Worm (Caenorhabditis elegans) whole organism, L4 larva: ENCODE data around the gene dhs-8.
A peak's percentile ranks its signal among the peaks of the same experiment; 100 is the strongest.

ENCODE experiments used
- D1046.2 ChIP-seq: fragments of 200-800 bp; sonication (Bioruptor generic); IDR thresholded peaks from 2 replicates; pipeline ENCODE4 v1.3.6; 2022; ENCODE audit warnings: missing genetic modification characterization, missing compliant biosample characterization
- F44E2.7 ChIP-seq: fragments of 200-800 bp; sonication (Bioruptor generic); IDR thresholded peaks from 2 replicates; pipeline ENCODE4 v2.1.2; 2022; ENCODE audit warnings: missing genetic modification characterization, missing compliant biosample characterization
- F49E8.2 ChIP-seq: sonication (generic microtip); optimal IDR thresholded peaks from 2 replicates; lab custom pipeline; 2016; ENCODE audit warnings: missing compliant biosample characterization, mild to moderate bottlenecking, missing genetic modification characterization, borderline replicate concordance
- R02D3.7 ChIP-seq: fragments of 150-350 bp; sonication (generic microtip); optimal IDR thresholded peaks from 3 replicates; lab custom pipeline; 2014; ENCODE audit warnings: missing biosample characterization, missing genetic modification characterization
- T20F7.1 ChIP-seq: fragments of 200-800 bp; sonication (Bioruptor generic); optimal IDR thresholded peaks from 2 replicates; lab custom pipeline; 2018; ENCODE audit warnings: mild to moderate bottlenecking, missing genetic modification characterization, missing compliant biosample characterization
- T26A8.4 ChIP-seq: fragments of 200-800 bp; sonication (Bioruptor generic); IDR thresholded peaks from 2 replicates; pipeline ENCODE4 v1.3.6; 2022; ENCODE audit warnings: missing genetic modification characterization, missing compliant biosample characterization
- Y105C5A.15 ChIP-seq: fragments of 200-800 bp; sonication (Bioruptor generic); IDR thresholded peaks from 2 replicates; pipeline ENCODE4 v1.3.6; 2022; ENCODE audit warnings: missing genetic modification characterization, missing compliant biosample characterization
- Y5F2A.4 ChIP-seq: fragments of 200-800 bp; sonication (Bioruptor generic); optimal IDR thresholded peaks from 2 replicates; lab custom pipeline; 2018; ENCODE audit warnings: mild to moderate bottlenecking, missing genetic modification characterization, missing compliant biosample characterization
- ZK337.2 ChIP-seq: fragments of 200-800 bp; sonication (Bioruptor generic); IDR thresholded peaks from 2 replicates; pipeline ENCODE4 v1.3.6; 2022; ENCODE audit warnings: missing genetic modification reagents, missing genetic modification characterization, missing compliant biosample characterization
- ama-1 ChIP-seq: fragments of 150-350 bp; optimal IDR thresholded peaks from 2 replicates; lab custom pipeline; 2014; ENCODE audit warnings: inconsistent platforms, mixed read lengths
- arid-1 ChIP-seq: fragments of 200-800 bp; sonication (Bioruptor generic); conservative IDR thresholded peaks from 2 replicates; pipeline ENCODE4 v1.3.6; 2022; ENCODE audit warnings: missing genetic modification reagents, missing genetic modification characterization, missing compliant biosample characterization
- ceh-20 ChIP-seq: fragments of 200-800 bp; sonication (Bioruptor generic); IDR thresholded peaks from 2 replicates; pipeline ENCODE4 v1.3.6; 2022; ENCODE audit warnings: missing genetic modification reagents, missing genetic modification characterization, missing compliant biosample characterization
- ceh-44 ChIP-seq: fragments of 200-800 bp; sonication (Bioruptor generic); IDR thresholded peaks from 2 replicates; pipeline ENCODE4 v1.3.6; 2022; ENCODE audit warnings: missing genetic modification reagents, missing genetic modification characterization, missing compliant biosample characterization
- ceh-62 ChIP-seq: sonication (generic microtip); optimal IDR thresholded peaks from 2 replicates; lab custom pipeline; 2017; ENCODE audit warnings: missing biosample characterization, missing genetic modification characterization
- ceh-82 ChIP-seq: sonication (generic microtip); optimal IDR thresholded peaks from 2 replicates; lab custom pipeline; 2017; ENCODE audit warnings: missing biosample characterization, missing genetic modification characterization
- dmd-9 ChIP-seq: fragments of 200-800 bp; sonication (Bioruptor generic); IDR thresholded peaks from 2 replicates; pipeline ENCODE4 v1.3.6; 2022; ENCODE audit warnings: missing genetic modification reagents, missing genetic modification characterization, missing compliant biosample characterization
- duxl-1 ChIP-seq: sonication (generic microtip); optimal IDR thresholded peaks from 2 replicates; lab custom pipeline; 2016; ENCODE audit warnings: mild to moderate bottlenecking, missing genetic modification characterization, moderate library complexity, missing compliant biosample characterization; ENCODE audit not compliant: poor library complexity
- egl-43 ChIP-seq: fragments of 200-800 bp; sonication (Bioruptor generic); IDR thresholded peaks from 2 replicates; pipeline ENCODE4 v1.3.6; 2022; ENCODE audit warnings: missing genetic modification reagents, missing genetic modification characterization, missing compliant biosample characterization
- fos-1 ChIP-seq: fragments of 150-350 bp; optimal IDR thresholded peaks from 2 replicates; lab custom pipeline; 2014; ENCODE audit warnings: missing biosample characterization, missing genetic modification characterization
- hmg-1.1 ChIP-seq: fragments of 200-800 bp; sonication (Bioruptor generic); IDR thresholded peaks from 2 replicates; pipeline ENCODE4 v1.3.6; 2022; ENCODE audit warnings: missing genetic modification reagents, missing genetic modification characterization, missing compliant biosample characterization
- jun-1 ChIP-seq: fragments of 150-350 bp; optimal IDR thresholded peaks from 2 replicates; lab custom pipeline; 2014; ENCODE audit warnings: missing biosample characterization, missing genetic modification reagents, missing genetic modification characterization
- lim-7 ChIP-seq: fragments of 200-800 bp; sonication (Bioruptor generic); IDR thresholded peaks from 2 replicates; pipeline ENCODE4 v1.3.6; 2022; ENCODE audit warnings: missing genetic modification characterization, missing compliant biosample characterization
- lin-13 ChIP-seq: fragments of 150-350 bp; optimal IDR thresholded peaks from 2 replicates; lab custom pipeline; 2014; ENCODE audit warnings: missing biosample characterization, missing genetic modification reagents, missing genetic modification characterization
- lin-29 ChIP-seq: fragments of 200-800 bp; sonication (Bioruptor generic); IDR thresholded peaks from 2 replicates; pipeline ENCODE4 v1.3.6; 2022; ENCODE audit warnings: missing genetic modification reagents, missing genetic modification characterization, missing compliant biosample characterization
- lin-38 ChIP-seq: fragments of 200-800 bp; sonication (Bioruptor generic); IDR thresholded peaks from 2 replicates; pipeline ENCODE4 v1.3.6; 2022; ENCODE audit warnings: missing genetic modification reagents, missing genetic modification characterization, missing compliant biosample characterization
- lir-3 ChIP-seq: sonication (generic microtip); optimal IDR thresholded peaks from 2 replicates; lab custom pipeline; 2016; ENCODE audit warnings: mild to moderate bottlenecking, missing genetic modification characterization, missing compliant biosample characterization
- madf-5 ChIP-seq, 2 experiments: fragments of 200-800 bp; sonication (Bioruptor generic); IDR thresholded peaks; 2 replicates each; pipeline ENCODE4 v1.3.6; 2022; ENCODE audit warnings: missing compliant biosample characterization in 2 of 2, missing genetic modification characterization in 2 of 2
- mdt-29 ChIP-seq: fragments of 200-800 bp; sonication (Bioruptor generic); IDR thresholded peaks from 2 replicates; pipeline ENCODE4 v1.3.6; 2022; ENCODE audit warnings: missing genetic modification reagents, missing genetic modification characterization, missing compliant biosample characterization
- mep-1 ChIP-seq: fragments of 150-350 bp; sonication (generic microtip); optimal IDR thresholded peaks from 3 replicates; lab custom pipeline; 2014; ENCODE audit warnings: missing biosample characterization, missing genetic modification characterization
- nhr-10 ChIP-seq: fragments of 150-350 bp; optimal IDR thresholded peaks from 2 replicates; lab custom pipeline; 2014; ENCODE audit warnings: missing biosample characterization, missing genetic modification characterization
- nhr-11 ChIP-seq: fragments of 150-350 bp; optimal IDR thresholded peaks from 2 replicates; lab custom pipeline; 2014; ENCODE audit warnings: missing biosample characterization, missing genetic modification characterization
- nhr-6 ChIP-seq: fragments of 150-350 bp; optimal IDR thresholded peaks from 2 replicates; lab custom pipeline; 2014; ENCODE audit warnings: missing biosample characterization, missing genetic modification characterization
- nhr-76 ChIP-seq: fragments of 150-350 bp; optimal IDR thresholded peaks from 2 replicates; lab custom pipeline; 2014; ENCODE audit warnings: missing biosample characterization, missing genetic modification characterization
- pha-4 ChIP-seq, 2 experiments: fragments of 150-350 bp in 1 of 2; fragments of 200-800 bp in 1 of 2; sonication (Bioruptor generic) in 1 of 2; IDR thresholded peaks in 1 of 2; optimal IDR thresholded peaks in 1 of 2; 2 replicates each; pipeline versions ENCODE4 v1.3.6 to Lab custom; 2014 to 2022; ENCODE audit warnings: missing genetic modification characterization in 2 of 2, missing genetic modification reagents in 2 of 2, missing biosample characterization in 1 of 2, missing compliant biosample characterization in 1 of 2
- rbr-2 ChIP-seq: sonication (generic microtip); optimal IDR thresholded peaks from 2 replicates; lab custom pipeline; 2016; ENCODE audit warnings: missing genotype, missing genetic modification characterization, missing compliant biosample characterization
- set-16 ChIP-seq: fragments of 200-800 bp; sonication (Bioruptor generic); IDR thresholded peaks from 2 replicates; pipeline ENCODE4 v1.3.6; 2022; ENCODE audit warnings: missing genetic modification reagents, missing genetic modification characterization, missing compliant biosample characterization
- snpc-1.2 ChIP-seq: fragments of 200-800 bp; sonication (Bioruptor generic); IDR thresholded peaks from 2 replicates; pipeline ENCODE4 v1.3.6; 2022; ENCODE audit warnings: missing genetic modification reagents, missing genetic modification characterization, missing compliant biosample characterization
- unc-130 ChIP-seq: sonication (generic microtip); optimal IDR thresholded peaks from 2 replicates; lab custom pipeline; 2016; ENCODE audit warnings: missing genetic modification reagents, missing genetic modification characterization, missing compliant biosample characterization
- unc-62 ChIP-seq, 3 experiments: fragments of 150-350 bp in 1 of 3; sonication (generic microtip); optimal IDR thresholded peaks in 2 of 3; peaks in 1 of 3; 1 replicate in 1 of 3; 2 replicates in 2 of 3; lab custom pipeline; 2014 to 2017; ENCODE audit warnings: missing biosample characterization in 3 of 3, missing genetic modification characterization in 3 of 3, missing genetic modification reagents in 3 of 3, missing genotype in 1 of 3
- vab-7 ChIP-seq: fragments of 200-800 bp; sonication (Bioruptor generic); IDR thresholded peaks from 2 replicates; pipeline ENCODE4 v1.3.6; 2022; ENCODE audit warnings: missing genetic modification reagents, missing genetic modification characterization, missing compliant biosample characterization
- zip-11 ChIP-seq: fragments of 200-800 bp; sonication (Bioruptor generic); IDR thresholded peaks from 2 replicates; pipeline ENCODE4 v1.3.6; 2022; ENCODE audit warnings: missing genetic modification characterization, missing compliant biosample characterization
- ztf-11 ChIP-seq: fragments of 150-350 bp; optimal IDR thresholded peaks from 2 replicates; lab custom pipeline; 2014; ENCODE audit warnings: missing biosample characterization, missing genetic modification characterization
- ztf-7 ChIP-seq: fragments of 150-350 bp; optimal IDR thresholded peaks from 2 replicates; lab custom pipeline; 2014; ENCODE audit warnings: missing biosample characterization, missing genetic modification characterization

Gene dhs-8

DNA sequence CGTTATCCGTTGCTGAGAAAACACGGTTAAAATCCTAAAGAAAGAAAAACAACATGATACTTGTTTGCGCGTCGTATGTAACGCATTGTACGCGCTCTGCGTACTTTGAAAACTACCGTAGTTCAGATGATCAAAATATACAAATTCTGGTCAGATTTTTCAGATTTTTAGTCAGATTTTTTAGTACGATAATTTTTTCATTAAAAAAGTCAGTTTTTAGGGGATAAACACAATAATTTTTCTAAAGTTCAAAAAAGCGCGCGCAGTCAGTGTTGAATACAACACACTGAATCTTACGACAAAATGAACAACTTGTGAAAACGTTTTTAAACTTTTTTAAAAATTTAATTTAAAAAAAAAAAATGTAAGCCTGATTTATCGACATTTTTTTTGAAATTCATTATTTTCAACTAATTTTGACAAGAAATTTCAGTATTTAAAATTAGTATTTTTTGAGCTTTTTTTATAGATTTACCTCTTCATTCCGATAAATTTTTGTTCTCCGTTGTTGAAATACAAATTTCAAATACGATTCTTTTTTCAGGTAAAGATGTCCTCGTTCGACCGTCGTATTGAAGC, 25.9 kb downstream of the dhs-8 start, which contains the start of gene pot-2:
pot-2 (plus strand) TSS at position 529 of the 579 bp plus-strand sequence.
- TF ChIP-seq duxl-1 (tag; lab: Kevin White, UChicago) = no peak
- TF ChIP-seq T26A8.4 (GFP tag; lab: Robert Waterston, UW) = no peak
- TF ChIP-seq lin-38 (GFP tag; lab: Robert Waterston, UW) = no peak
- no peak for TF ChIP-seq nhr-6 (tag; lab: Kevin White, UChicago)
- no peak for TF ChIP-seq nhr-76 (tag; lab: Kevin White, UChicago)

DNA sequence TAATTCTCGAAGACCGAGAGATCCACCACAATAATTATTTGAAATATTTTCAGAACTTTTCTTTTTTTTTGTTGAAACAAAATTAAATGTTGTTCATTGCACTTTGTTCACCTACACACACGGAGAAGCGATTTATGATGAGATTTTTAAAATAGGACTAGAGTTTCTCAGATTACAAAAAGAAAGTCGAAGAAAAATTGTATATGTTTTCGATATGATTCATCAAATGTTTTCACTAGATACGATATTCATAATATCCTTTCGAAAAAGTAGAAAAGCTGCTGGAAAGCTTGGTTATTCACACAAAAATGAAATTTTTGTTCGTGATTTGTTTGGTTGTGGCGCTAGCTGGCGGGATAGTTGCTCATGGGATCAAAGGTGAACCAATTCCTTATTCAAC, 27.2 kb downstream of the dhs-8 start, which contains the start of gene F57C2.4:
F57C2.4 (plus strand) TSS at position 301 of the 400 bp plus-strand sequence.
- TF ChIP-seq lin-13 (GFP tag; lab: Kevin White, UChicago) (no peak), mep-1 (tag; lab: Kevin White, UChicago) (no peak), egl-43 (GFP tag; lab: Robert Waterston, UW) (no peak), Y105C5A.15 (GFP tag; lab: Robert Waterston, UW) (no peak), R02D3.7 (tag; lab: Kevin White, UChicago) (no peak), T26A8.4 (GFP tag; lab: Robert Waterston, UW) (no peak), jun-1 (tag; lab: Kevin White, UChicago) (no peak), D1046.2 (GFP tag; lab: Robert Waterston, UW) (no peak), ceh-82 (tag; lab: Kevin White, UChicago) (no peak)

DNA sequence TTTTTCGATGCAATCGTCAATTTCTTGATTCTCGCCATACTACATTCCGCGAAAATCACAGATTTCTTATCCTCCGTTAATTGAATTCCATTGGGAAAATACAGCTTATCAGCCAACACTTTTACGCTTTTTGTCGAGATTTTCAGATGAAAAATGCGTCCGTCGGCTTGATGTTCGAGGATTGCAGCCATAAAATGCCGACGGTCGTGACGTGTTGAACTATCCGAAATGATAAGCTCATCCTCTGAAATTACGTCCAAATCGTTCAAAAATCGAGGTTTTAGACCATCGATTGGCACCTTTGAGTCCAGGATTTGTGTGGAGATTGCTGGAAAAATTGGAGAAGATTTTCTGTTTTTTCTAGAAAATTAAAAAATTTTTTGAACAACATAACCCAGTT, 29.3 kb downstream of the dhs-8 start:
- TF ChIP-seq zip-11 (GFP tag; lab: Robert Waterston, UW) (no peak), ceh-62 (tag; lab: Kevin White, UChicago) (no peak), unc-130 (no peak), unc-62 (GFP tag; optimal IDR thresholded peaks at IDR 0.05 in 1 of 2; lab: Kevin White, UChicago) (peak in 1 of 2 experiments; percentile 90), unc-62 (tag; optimal IDR thresholded peaks at IDR 0.05; lab: Kevin White, UChicago) (no peak), nhr-6 (tag; lab: Kevin White, UChicago) (no peak), ztf-7 (tag; lab: Kevin White, UChicago) (no peak), ZK337.2 (GFP tag; lab: Robert Waterston, UW) (no peak)

DNA sequence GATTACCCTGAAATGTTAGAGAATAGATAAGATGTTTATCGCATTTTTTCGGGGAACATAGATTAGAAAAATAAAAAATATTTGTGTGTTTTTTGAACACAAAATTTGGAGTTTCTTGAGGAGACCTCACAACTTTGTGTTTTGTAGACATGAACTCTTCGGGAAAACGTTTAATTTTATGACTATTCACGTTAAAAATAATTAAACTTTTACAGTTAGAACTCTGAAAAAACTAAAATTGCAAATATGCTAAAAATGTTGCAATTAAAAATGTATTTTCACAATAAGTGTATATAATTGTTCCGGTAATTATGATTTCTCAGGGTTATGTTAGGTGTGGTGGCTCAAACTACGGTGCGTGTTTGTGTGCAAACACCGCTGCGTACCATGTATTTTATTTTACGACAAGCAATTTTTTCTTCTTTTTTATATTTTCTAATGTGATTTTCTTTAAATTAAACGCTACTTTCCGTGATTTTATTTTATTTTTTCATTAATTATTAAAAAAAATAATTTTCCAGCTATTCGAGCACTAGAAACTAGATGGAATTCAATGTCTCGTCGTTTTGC, 30.5 kb downstream of the dhs-8 start, which contains the start of the genes F57C2.5 and spat-1:
F57C2.5 (minus strand) TSS at position 7 of the 570 bp plus-strand sequence.
spat-1 (plus strand) TSS at position 520 of the 570 bp plus-strand sequence.
- TF ChIP-seq mdt-29 (GFP tag; lab: Robert Waterston, UW) = no peak
- TF ChIP-seq ceh-62 (tag; lab: Kevin White, UChicago) = no peak
- TF ChIP-seq ztf-11 (tag; lab: Kevin White, UChicago) = no peak
- TF ChIP-seq ama-1 (lab: Kevin White, UChicago) = no peak
- TF ChIP-seq egl-43 (GFP tag; lab: Robert Waterston, UW) = no peak
- TF ChIP-seq lir-3 (tag; lab: Kevin White, UChicago) = no peak
- no peak for TF ChIP-seq Y5F2A.4 (GFP tag; lab: Kevin White, UChicago)
- no peak for TF ChIP-seq D1046.2 (GFP tag; lab: Robert Waterston, UW)
- TF ChIP-seq rbr-2 (tag; lab: Kevin White, UChicago) = peak; percentile 63
- TF ChIP-seq set-16 = no peak
- no peak for TF ChIP-seq madf-5 (GFP tag; IDR thresholded peaks at IDR 0.05; lab: Robert Waterston, UW)
- no peak for TF ChIP-seq F49E8.2 (tag; lab: Kevin White, UChicago)
- no peak for TF ChIP-seq dmd-9 (GFP tag; lab: Robert Waterston, UW)
- TF ChIP-seq ceh-44 (GFP tag; lab: Robert Waterston, UW) = peak; percentile 59; the same call in 1 of the 2 replicates
- peak; percentile 59; the same call in 1 of the 2 replicates for TF ChIP-seq vab-7
- no peak for TF ChIP-seq T20F7.1
- TF ChIP-seq pha-4 (GFP tag; IDR thresholded peaks at IDR 0.05; lab: Robert Waterston, UW) = peak; percentile 10; the same call in 1 of the 2 replicates
- peak; percentile 49 for TF ChIP-seq pha-4 (tag; optimal IDR thresholded peaks at IDR 0.05; lab: Kevin White, UChicago)
- TF ChIP-seq snpc-1.2 (GFP tag; lab: Robert Waterston, UW) = no peak
- peak; percentile 29 for TF ChIP-seq ztf-7 (tag; lab: Kevin White, UChicago)
- peak; percentile 45 for TF ChIP-seq nhr-11 (tag; lab: Kevin White, UChicago)
- TF ChIP-seq fos-1 (tag; lab: Kevin White, UChicago) = no peak
- TF ChIP-seq ceh-20 (GFP tag; lab: Robert Waterston, UW) = 0 out of 2 replicates have a peak, but pooled peaks have one; percentile 16
- no peak for TF ChIP-seq lin-13 (GFP tag; lab: Kevin White, UChicago)
- TF ChIP-seq arid-1 (GFP tag; lab: Robert Waterston, UW) = no peak
- TF ChIP-seq F44E2.7 (GFP tag; lab: Robert Waterston, UW) = no peak
- TF ChIP-seq nhr-10 = no peak
- peak; percentile 53; the same call in 1 of the 2 replicates for TF ChIP-seq hmg-1.1 (GFP tag; lab: Robert Waterston, UW)
- TF ChIP-seq lim-7 = no peak
- no peak for TF ChIP-seq lin-29 (GFP tag; lab: Robert Waterston, UW)
